Fruit fly (Drosophila melanogaster) whole organism, embryonic: ENCODE results near the gene CG31344.

Source experiments
- Atf-2 ChIP-seq: fragments of 200-800 bp; sonication (Bioruptor generic); optimal IDR thresholded peaks from 2 replicates; lab custom pipeline; 2016; ENCODE audit warnings: missing biosample characterization, missing genetic modification characterization
- Bdp1 ChIP-seq: fragments of 200-800 bp; sonication (Bioruptor generic); optimal IDR thresholded peaks from 3 replicates; lab custom pipeline; 2016; ENCODE audit warnings: missing biosample characterization, missing genetic modification characterization
- CG10209 ChIP-seq: fragments of 200-800 bp; sonication (Bioruptor generic); optimal IDR thresholded peaks from 3 replicates; lab custom pipeline; 2017; ENCODE audit warnings: missing biosample characterization, mild to moderate bottlenecking, missing genetic modification characterization, missing genetic modification reagents
- CG11247 ChIP-seq: fragments of 200-800 bp; sonication (Bioruptor generic); IDR thresholded peaks from 2 replicates; pipeline ENCODE4 v1.3.6; 2022; ENCODE audit warnings: missing biosample characterization, missing genetic modification characterization
- CG12219 ChIP-seq: fragments of 200-800 bp; sonication (Bioruptor generic); optimal IDR thresholded peaks from 3 replicates; lab custom pipeline; 2018; ENCODE audit warnings: missing biosample characterization, mild to moderate bottlenecking, missing genetic modification characterization
- CG1233 ChIP-seq: fragments of 200-800 bp; sonication (Bioruptor generic); optimal IDR thresholded peaks from 4 replicates; lab custom pipeline; 2018; ENCODE audit warnings: missing biosample characterization, mild to moderate bottlenecking, missing genetic modification characterization
- CG13296 ChIP-seq: fragments of 200-800 bp; sonication (Bioruptor generic); optimal IDR thresholded peaks from 3 replicates; lab custom pipeline; 2018; ENCODE audit warnings: missing biosample characterization, mild to moderate bottlenecking, missing genetic modification characterization
- CG14710 ChIP-seq: fragments of 200-800 bp; sonication (Bioruptor generic); optimal IDR thresholded peaks from 3 replicates; lab custom pipeline; 2019; ENCODE audit warnings: missing biosample characterization, mild to moderate bottlenecking, missing genetic modification characterization, moderate library complexity
- CG15514 ChIP-seq: fragments of 200-800 bp; sonication (Bioruptor generic); optimal IDR thresholded peaks from 3 replicates; lab custom pipeline; 2017; ENCODE audit warnings: missing biosample characterization, missing genetic modification characterization, mild to moderate bottlenecking, moderate library complexity, missing genetic modification reagents
- CG18262 ChIP-seq: fragments of 200-800 bp; optimal IDR thresholded peaks from 3 replicates; lab custom pipeline; 2019; ENCODE audit warnings: missing biosample characterization, mild to moderate bottlenecking, missing genetic modification characterization, moderate library complexity
- CG18599 ChIP-seq: fragments of 200-800 bp; sonication (Bioruptor generic); optimal IDR thresholded peaks from 3 replicates; lab custom pipeline; 2017; ENCODE audit warnings: missing biosample characterization, missing genetic modification characterization, mild to moderate bottlenecking, moderate library complexity, missing genetic modification reagents
- CG2116 ChIP-seq: fragments of 200-800 bp; sonication (Bioruptor generic); optimal IDR thresholded peaks from 3 replicates; lab custom pipeline; 2018; ENCODE audit warnings: missing biosample characterization, mild to moderate bottlenecking, missing genetic modification characterization
- CG32772 ChIP-seq: fragments of 200-800 bp; sonication (Bioruptor generic); IDR thresholded peaks from 2 replicates; pipeline ENCODE4 v1.3.6; 2022; ENCODE audit warnings: missing biosample characterization, missing genetic modification characterization
- CG34376 ChIP-seq: fragments of 200-800 bp; sonication (Bioruptor generic); optimal IDR thresholded peaks from 2 replicates; lab custom pipeline; 2018; ENCODE audit warnings: missing biosample characterization, mild to moderate bottlenecking, missing genetic modification characterization
- CG4730 ChIP-seq: fragments of 200-800 bp; sonication (Bioruptor generic); IDR thresholded peaks from 2 replicates; pipeline ENCODE4 v1.3.6; 2022; ENCODE audit warnings: missing biosample characterization, missing genetic modification characterization
- CG5180 ChIP-seq: fragments of 200-800 bp; sonication (Bioruptor generic); optimal IDR thresholded peaks from 3 replicates; lab custom pipeline; 2017; ENCODE audit warnings: missing biosample characterization, missing genetic modification characterization, mild to moderate bottlenecking, moderate library complexity, missing genetic modification reagents
- CG6689 ChIP-seq: fragments of 200-800 bp; sonication (Bioruptor generic); IDR thresholded peaks from 2 replicates; pipeline ENCODE4 v1.3.6; 2022; ENCODE audit warnings: missing biosample characterization, missing genetic modification characterization
- CG7928 ChIP-seq: fragments of 200-800 bp; sonication (Bioruptor generic); optimal IDR thresholded peaks from 2 replicates; lab custom pipeline; 2017; ENCODE audit warnings: missing biosample characterization, mild to moderate bottlenecking, missing genetic modification characterization
- CG7963 ChIP-seq: fragments of 200-800 bp; sonication (Bioruptor generic); IDR thresholded peaks from 3 replicates; pipeline ENCODE4 v1.3.6; 2022; ENCODE audit warnings: missing biosample characterization, missing genetic modification characterization; ENCODE audit not compliant: partially characterized antibody
- CG8765 ChIP-seq: fragments of 200-800 bp; sonication (Bioruptor generic); IDR thresholded peaks from 2 replicates; pipeline ENCODE4 v1.3.6; 2022; ENCODE audit warnings: missing biosample characterization, missing genetic modification characterization
- CG9817 ChIP-seq: fragments of 200-800 bp; sonication (Bioruptor generic); optimal IDR thresholded peaks from 2 replicates; lab custom pipeline; 2018; ENCODE audit warnings: missing biosample characterization, mild to moderate bottlenecking, missing genetic modification characterization, moderate library complexity
- Drgx ChIP-seq: fragments of 200-800 bp; sonication (Bioruptor generic); IDR thresholded peaks from 2 replicates; pipeline ENCODE4 v1.3.6; 2022; ENCODE audit warnings: missing biosample characterization, missing genetic modification characterization
- Elba2 ChIP-seq: fragments of 200-800 bp; sonication (Bioruptor generic); optimal IDR thresholded peaks from 3 replicates; lab custom pipeline; 2016; ENCODE audit warnings: missing biosample characterization, missing genetic modification characterization
- Jarid2 ChIP-seq: fragments of 200-800 bp; sonication (Bioruptor generic); optimal IDR thresholded peaks from 3 replicates; lab custom pipeline; 2017; ENCODE audit warnings: mild to moderate bottlenecking, missing biosample characterization, missing genetic modification reagents, missing genetic modification characterization
- Mad ChIP-seq: fragments of 200-800 bp; sonication (Bioruptor generic); optimal IDR thresholded peaks from 2 replicates; lab custom pipeline; 2016; ENCODE audit warnings: missing biosample characterization, missing genetic modification characterization
- Oaz ChIP-seq: fragments of 200-800 bp; sonication (Bioruptor generic); IDR thresholded peaks from 2 replicates; pipeline ENCODE4 v1.3.6; 2022; ENCODE audit warnings: missing biosample characterization, missing genetic modification characterization
- Opbp ChIP-seq: fragments of 200-800 bp; sonication (Bioruptor generic); IDR thresholded peaks from 3 replicates; pipeline ENCODE4 v1.3.6; 2022; ENCODE audit warnings: missing biosample characterization, missing genetic modification characterization; ENCODE audit not compliant: partially characterized antibody
- Sox102F ChIP-seq: fragments of 200-800 bp; sonication (Bioruptor generic); optimal IDR thresholded peaks from 2 replicates; lab custom pipeline; 2018; ENCODE audit warnings: missing biosample characterization, mild to moderate bottlenecking, missing genetic modification characterization, moderate library complexity
- Stat92E ChIP-seq, 3 experiments: fragments of >200 bp in 2 of 3; fragments of 200-800 bp in 1 of 3; sonication (Bioruptor generic) in 1 of 3; optimal IDR thresholded peaks; 2 replicates each; lab custom pipeline; 2017 to 2019; ENCODE audit warnings: missing biosample characterization in 3 of 3, missing genetic modification characterization in 3 of 3, mild to moderate bottlenecking in 1 of 3, moderate library complexity in 1 of 3
- al ChIP-seq: fragments of 200-800 bp; sonication (Bioruptor generic); IDR thresholded peaks from 2 replicates; pipeline ENCODE4 v1.3.6; 2022; ENCODE audit warnings: missing biosample characterization, missing genetic modification characterization
- ap ChIP-seq: fragments of 200-800 bp; sonication (Bioruptor generic); IDR thresholded peaks from 2 replicates; pipeline ENCODE4 v1.3.6; 2022; ENCODE audit warnings: missing biosample characterization, missing genetic modification characterization
- br ChIP-seq: fragments of >200 bp; optimal IDR thresholded peaks from 2 replicates; lab custom pipeline; 2017
- chm ChIP-seq: fragments of 200-800 bp; sonication (Bioruptor generic); IDR thresholded peaks from 2 replicates; pipeline ENCODE4 v1.3.6; 2022; ENCODE audit warnings: missing biosample characterization, missing genetic modification characterization
- dan ChIP-seq: fragments of 200-800 bp; sonication (Bioruptor generic); IDR thresholded peaks from 2 replicates; pipeline ENCODE4 v1.3.6; 2022; ENCODE audit warnings: missing biosample characterization, missing genetic modification characterization
- dysf ChIP-seq: fragments of 200-800 bp; sonication (Bioruptor generic); IDR thresholded peaks from 3 replicates; pipeline ENCODE4 v1.3.6; 2022; ENCODE audit warnings: missing biosample characterization, missing genetic modification characterization
- emc ChIP-seq: fragments of 200-800 bp; sonication (Bioruptor generic); optimal IDR thresholded peaks from 2 replicates; lab custom pipeline; 2016; ENCODE audit warnings: missing biosample characterization, missing genetic modification characterization
- en ChIP-seq: fragments of 200-800 bp; sonication (Bioruptor generic); optimal IDR thresholded peaks from 2 replicates; lab custom pipeline; 2016; ENCODE audit warnings: missing biosample characterization, missing genetic modification characterization
- gfzf ChIP-seq: fragments of 200-800 bp; sonication (Bioruptor generic); optimal IDR thresholded peaks from 2 replicates; lab custom pipeline; 2016; ENCODE audit warnings: missing biosample characterization, mild to moderate bottlenecking, missing genetic modification characterization, moderate library complexity
- jigr1 ChIP-seq: fragments of 200-800 bp; sonication (Bioruptor generic); IDR thresholded peaks from 3 replicates; pipeline ENCODE4 v1.3.6; 2022; ENCODE audit warnings: missing biosample characterization, missing genetic modification characterization
- ken ChIP-seq: fragments of 200-800 bp; sonication (Bioruptor generic); IDR thresholded peaks from 3 replicates; pipeline ENCODE4 v1.3.6; 2022; ENCODE audit warnings: missing biosample characterization, missing genetic modification characterization
- lab ChIP-seq: fragments of 200-800 bp; sonication (Bioruptor generic); optimal IDR thresholded peaks from 3 replicates; lab custom pipeline; 2017; ENCODE audit warnings: missing biosample characterization, missing genetic modification characterization, mild to moderate bottlenecking, moderate library complexity, missing genetic modification reagents
- run ChIP-seq: fragments of 200-800 bp; sonication (Bioruptor generic); optimal IDR thresholded peaks from 3 replicates; lab custom pipeline; 2018; ENCODE audit warnings: missing biosample characterization, mild to moderate bottlenecking, missing genetic modification characterization
- sc ChIP-seq, 3 experiments: fragments of >200 bp in 2 of 3; fragments of 200-800 bp in 1 of 3; sonication (Bioruptor generic) in 1 of 3; optimal IDR thresholded peaks; 2 replicates in 2 of 3; 3 replicates in 1 of 3; lab custom pipeline; 2017; ENCODE audit warnings: mild to moderate bottlenecking in 1 of 3, missing biosample characterization in 1 of 3, missing genetic modification characterization in 1 of 3, missing genetic modification reagents in 1 of 3
- schlank ChIP-seq: fragments of 200-800 bp; sonication (Bioruptor generic); optimal IDR thresholded peaks from 2 replicates; lab custom pipeline; 2018; ENCODE audit warnings: missing biosample characterization, mild to moderate bottlenecking, missing genetic modification characterization
- slp2 ChIP-seq: fragments of 200-800 bp; sonication (Bioruptor generic); optimal IDR thresholded peaks from 2 replicates; lab custom pipeline; 2016; ENCODE audit warnings: missing biosample characterization, missing genetic modification characterization
- sna ChIP-seq: fragments of 200-800 bp; sonication (Bioruptor generic); IDR thresholded peaks from 2 replicates; pipeline ENCODE4 v1.3.6; 2022; ENCODE audit warnings: missing biosample characterization, missing genetic modification characterization; ENCODE audit not compliant: partially characterized antibody
- tgo ChIP-seq: fragments of 200-800 bp; sonication (Bioruptor generic); IDR thresholded peaks from 3 replicates; pipeline ENCODE4 v1.3.6; 2022; ENCODE audit warnings: missing biosample characterization, missing genetic modification characterization
- trh ChIP-seq: fragments of 200-800 bp; sonication (Bioruptor generic); optimal IDR thresholded peaks from 2 replicates; lab custom pipeline; 2016; ENCODE audit warnings: missing biosample characterization, missing genetic modification characterization
- tx ChIP-seq: fragments of 200-800 bp; sonication (Bioruptor generic); optimal IDR thresholded peaks from 2 replicates; lab custom pipeline; 2016; ENCODE audit warnings: missing biosample characterization, missing genetic modification characterization
- zfh1 ChIP-seq: fragments of 200-800 bp; sonication (Bioruptor generic); IDR thresholded peaks from 3 replicates; pipeline ENCODE4 v1.3.6; 2022; ENCODE audit warnings: missing biosample characterization, missing genetic modification characterization

The CG31344 gene

DNA sequence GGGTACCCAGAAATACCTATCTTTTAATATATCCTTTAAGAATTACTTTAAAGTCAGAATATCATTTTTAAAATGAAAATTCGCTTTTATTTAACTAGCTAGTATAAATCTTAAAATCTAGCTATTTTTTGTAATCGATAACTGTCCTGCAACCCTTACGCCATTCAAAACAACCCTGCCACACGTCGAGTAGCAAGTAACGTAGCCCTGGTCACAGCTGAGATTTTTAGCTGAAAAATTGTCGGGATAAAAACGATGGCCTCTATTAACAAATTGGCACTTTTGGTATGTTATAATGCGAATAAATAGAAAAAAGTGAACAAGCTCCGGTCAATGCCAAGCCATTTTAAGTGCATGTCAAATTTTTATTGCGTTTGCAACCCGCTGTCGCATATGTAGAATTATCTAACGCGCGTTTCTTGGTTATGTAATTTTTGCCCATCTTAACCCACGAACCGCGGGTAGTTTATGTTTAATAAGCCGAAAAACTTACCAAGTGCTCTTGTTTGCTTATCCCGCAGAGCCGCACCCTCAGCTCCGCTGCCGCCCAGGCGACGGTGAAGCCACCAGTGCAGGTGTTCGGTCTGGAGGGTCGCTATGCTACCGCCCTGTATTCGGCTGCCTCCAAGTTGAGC, 40.4 kb upstream of the CG31344 start, which contains the start of gene ATPsynO (continued):
- TF ChIP-seq sc (optimal IDR thresholded peaks at IDR 0.05; lab: Kevin White, UChicago) (no peak), sc (GFP tag; optimal IDR thresholded peaks at IDR 0.05; lab: Kevin White, UChicago) (no peak), tx (GFP tag; lab: Kevin White, UChicago) (no peak), br (lab: Kevin White, UChicago) (no peak), CG12219 (GFP tag; lab: Kevin White, UChicago) (no peak), CG2116 (GFP tag; lab: Kevin White, UChicago) (peak; percentile 98), Atf-2 (no peak), ap (GFP tag; lab: Robert Waterston, UW) (no peak), CG18262 (peak; percentile 32), Sox102F (GFP tag; lab: Kevin White, UChicago) (no peak), CG11247 (GFP tag; lab: Robert Waterston, UW) (no peak), Opbp (GFP tag; lab: Robert Waterston, UW) (peak; percentile 6; the same call in 1 of the 3 replicates), CG5180 (GFP tag; lab: Kevin White, UChicago) (no peak), Jarid2 (GFP tag; lab: Kevin White, UChicago) (no peak), jigr1 (GFP tag; lab: Robert Waterston, UW) (no peak; the same call in 2 of the 3 replicates), sna (GFP tag; lab: Robert Waterston, UW) (no peak), CG7963 (GFP tag; lab: Robert Waterston, UW) (no peak), gfzf (peak; percentile 46), dan (GFP tag; lab: Robert Waterston, UW) (no peak), en (GFP tag; lab: Kevin White, UChicago) (no peak), schlank (tag; lab: Kevin White, UChicago) (no peak), Elba2 (GFP tag; lab: Kevin White, UChicago) (no peak), emc (GFP tag; lab: Kevin White, UChicago) (no peak), CG8765 (GFP tag; lab: Robert Waterston, UW) (no peak), CG13296 (GFP tag; lab: Kevin White, UChicago) (peak; percentile 26), CG32772 (GFP tag; lab: Robert Waterston, UW) (no peak), Mad (GFP tag; lab: Kevin White, UChicago) (no peak), Bdp1 (GFP tag; lab: Kevin White, UChicago) (no peak), CG14710 (peak; percentile 53), run (tag; lab: Kevin White, UChicago) (no peak), Oaz (GFP tag; lab: Robert Waterston, UW) (no peak), lab (no peak), CG34376 (GFP tag; lab: Kevin White, UChicago) (peak; percentile 2), chm (GFP tag; lab: Robert Waterston, UW) (no peak), CG18599 (no peak), CG1233 (GFP tag; lab: Kevin White, UChicago) (no peak), CG10209 (GFP tag; lab: Kevin White, UChicago) (no peak), ken (GFP tag; lab: Robert Waterston, UW) (no peak), CG6689 (no peak), al (GFP tag; lab: Robert Waterston, UW) (no peak), trh (GFP tag; lab: Kevin White, UChicago) (no peak), CG15514 (GFP tag; lab: Kevin White, UChicago) (peak; percentile 67), slp2 (no peak), tgo (GFP tag; lab: Robert Waterston, UW) (no peak), CG7928 (GFP tag; lab: Kevin White, UChicago) (peak; percentile 99), Stat92E (GFP tag; optimal IDR thresholded peaks at IDR 0.05; lab: Kevin White, UChicago) (peak in 1 of 3 experiments; percentile 6), zfh1 (GFP tag; lab: Robert Waterston, UW) (no peak), CG4730 (GFP tag; lab: Robert Waterston, UW) (no peak), Drgx (GFP tag; lab: Robert Waterston, UW) (no peak), CG9817 (tag; lab: Kevin White, UChicago) (no peak), dysf (GFP tag; lab: Robert Waterston, UW) (no peak)
